Worm (Caenorhabditis elegans): ENCODE results near the gene Y61A9LA.3.

ce11 chrV:4539855-4540254 lies 31.1 kb upstream of the Y61A9LA.3 start:
- TF ChIP-seq lin-15B (tag; optimal IDR thresholded peaks at IDR 0.05) (no peak), ama-1 (optimal IDR thresholded peaks at IDR 0.05) (no peak), skn-1 (tag; optimal IDR thresholded peaks at IDR 0.05) (no peak), mdl-1 (tag; optimal IDR thresholded peaks at IDR 0.05) (no peak), pqm-1 (tag; optimal IDR thresholded peaks at IDR 0.05) (no peak), nhr-11 (tag; optimal IDR thresholded peaks at IDR 0.05) (no peak)
